Worm (Caenorhabditis elegans) whole organism, L4/young adult: ENCODE results near the gene clc-13.

Experiments used
- W03F9.2 ChIP-seq: fragments of 150-350 bp; optimal IDR thresholded peaks from 2 replicates; lab custom pipeline; 2014; ENCODE audit warnings: missing biosample characterization, missing genetic modification characterization
- dao-5 ChIP-seq: sonication (generic microtip); optimal IDR thresholded peaks from 2 replicates; lab custom pipeline; 2016; ENCODE audit warnings: missing genotype, missing genetic modification characterization, moderate library complexity, missing compliant biosample characterization
- him-1 ChIP-seq: sonication (generic microtip); optimal IDR thresholded peaks from 2 replicates; lab custom pipeline; 2016; ENCODE audit warnings: missing genotype, missing genetic modification reagents, missing genetic modification characterization, missing compliant biosample characterization

DNA sequence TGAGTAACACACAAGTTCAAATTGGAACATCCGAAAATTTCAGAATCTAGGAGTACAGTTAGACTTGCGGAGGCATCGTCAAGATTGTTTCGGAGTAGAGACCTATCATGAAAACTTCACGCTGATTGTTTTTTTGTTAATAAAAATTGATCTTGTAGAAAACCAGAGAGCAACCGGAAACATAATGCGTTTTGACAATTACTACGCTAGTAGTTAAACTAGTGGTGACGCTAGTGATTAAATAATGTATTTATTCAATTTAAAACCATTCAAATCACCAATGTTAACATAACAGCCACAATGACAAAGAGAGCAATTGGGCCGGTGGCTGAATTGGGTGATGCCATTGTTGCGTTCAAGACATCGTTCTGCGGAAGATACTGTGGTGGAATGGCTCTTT, 5.5 kb downstream of the clc-13 start, which contains the start of gene F49H6.17:
- TF ChIP-seq W03F9.2 (tag; lab: Kevin White, UChicago) (no peak), dao-5 (tag; lab: Kevin White, UChicago) (no peak), him-1 (no peak)
